Worm (Caenorhabditis elegans) whole organism, midembryonic: ENCODE measurements around the gene sgn-1.

Experiments
- T22C8.4 ChIP-seq: fragments of 200-800 bp; sonication (Bioruptor generic); IDR thresholded peaks from 2 replicates; pipeline ENCODE4 v1.3.6; 2022; ENCODE audit warnings: missing genetic modification characterization, missing compliant biosample characterization
- flt-1 ChIP-seq: fragments of 200-800 bp; sonication (Bioruptor generic); IDR thresholded peaks from 2 replicates; pipeline ENCODE4 v1.3.6; 2022; ENCODE audit warnings: missing genetic modification characterization, missing compliant biosample characterization
- med-1 ChIP-seq: sonication (generic microtip); optimal IDR thresholded peaks from 2 replicates; lab custom pipeline; 2017; ENCODE audit warnings: missing genetic modification characterization, mild to moderate bottlenecking, missing compliant biosample characterization, antibody characterized with exemption, missing genetic modification reagents; ENCODE audit not compliant: insufficient read depth
- ref-1 ChIP-seq: fragments of 200-800 bp; sonication (Bioruptor generic); conservative IDR thresholded peaks from 2 replicates; pipeline ENCODE4 v1.3.6; 2022; ENCODE audit warnings: missing genetic modification reagents, missing genetic modification characterization, missing compliant biosample characterization
- ztf-23 ChIP-seq: fragments of 200-800 bp; sonication (Bioruptor generic); IDR thresholded peaks from 2 replicates; pipeline ENCODE4 v1.3.6; 2022; ENCODE audit warnings: missing genetic modification reagents, missing genetic modification characterization, missing compliant biosample characterization
- ztf-29 ChIP-seq: fragments of 200-800 bp; sonication (Bioruptor generic); IDR thresholded peaks from 2 replicates; pipeline ENCODE4 v1.3.6; 2022; ENCODE audit warnings: missing genetic modification reagents, missing genetic modification characterization, missing compliant biosample characterization

DNA sequence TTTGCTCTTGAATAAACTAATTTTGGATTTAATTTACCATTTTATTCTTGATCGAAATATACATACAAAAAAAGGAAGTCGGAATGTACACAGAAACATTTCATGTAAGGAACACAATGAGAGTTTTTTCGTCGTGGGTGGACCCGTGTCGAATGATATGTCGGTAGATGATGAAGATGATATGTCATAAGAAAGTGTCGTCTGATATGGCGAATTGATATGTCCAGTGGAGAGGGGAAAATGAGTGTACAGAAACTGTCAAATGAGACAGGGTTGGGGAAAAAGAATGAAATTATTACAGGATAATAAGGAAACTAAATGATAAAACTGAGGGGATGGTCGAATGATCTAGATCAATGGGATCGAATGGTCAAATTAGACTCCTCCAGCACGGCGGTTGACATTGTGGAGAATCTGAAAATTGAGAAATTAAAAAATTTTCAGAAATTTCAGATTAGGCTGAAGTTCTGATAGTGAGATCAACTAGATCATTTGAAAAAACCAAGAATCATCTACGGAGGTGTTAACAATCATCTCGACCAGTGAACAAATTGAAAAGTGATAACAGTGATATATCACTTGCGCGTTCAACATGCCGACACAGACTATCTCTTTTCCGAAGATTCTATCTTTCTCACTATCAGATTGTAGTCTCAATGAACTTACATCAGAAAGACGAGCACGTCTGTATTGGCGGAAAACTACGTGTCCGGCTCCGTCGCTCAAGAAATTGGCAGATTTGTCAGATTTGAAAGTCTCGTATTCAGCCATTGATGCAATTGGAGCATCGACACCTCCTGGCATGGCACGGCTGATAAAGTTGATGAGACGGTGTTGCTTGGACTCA, 36.9 kb upstream of the sgn-1 start:
- TF ChIP-seq flt-1 (GFP tag; lab: Robert Waterston, UW) (no peak), T22C8.4 (GFP tag; lab: Robert Waterston, UW) (no peak), med-1 (GFP tag; lab: Kevin White, UChicago) (no peak), ztf-29 (GFP tag; lab: Robert Waterston, UW) (no peak), ztf-23 (GFP tag; lab: Robert Waterston, UW) (no peak), ref-1 (GFP tag; lab: Robert Waterston, UW) (no peak)
